Worm (Caenorhabditis elegans) whole organism, midembryonic: ENCODE data around the gene pqn-62.

Source experiments
- T22C8.4 ChIP-seq: fragments of 200-800 bp; sonication (Bioruptor generic); IDR thresholded peaks from 2 replicates; pipeline ENCODE4 v1.3.6; 2022; ENCODE audit warnings: missing genetic modification characterization, missing compliant biosample characterization
- cog-1 ChIP-seq: sonication (generic microtip); optimal IDR thresholded peaks from 2 replicates; lab custom pipeline; 2016; ENCODE audit warnings: missing genetic modification characterization, missing compliant biosample characterization
- flt-1 ChIP-seq: fragments of 200-800 bp; sonication (Bioruptor generic); IDR thresholded peaks from 2 replicates; pipeline ENCODE4 v1.3.6; 2022; ENCODE audit warnings: missing genetic modification characterization, missing compliant biosample characterization
- klf-2 ChIP-seq: fragments of 200-800 bp; sonication (Bioruptor generic); conservative IDR thresholded peaks from 2 replicates; pipeline ENCODE4 v1.3.6; 2022; ENCODE audit warnings: missing genetic modification reagents, missing genetic modification characterization, missing compliant biosample characterization
- med-1 ChIP-seq: sonication (generic microtip); optimal IDR thresholded peaks from 2 replicates; lab custom pipeline; 2017; ENCODE audit warnings: missing genetic modification characterization, mild to moderate bottlenecking, missing compliant biosample characterization, antibody characterized with exemption, missing genetic modification reagents; ENCODE audit not compliant: insufficient read depth
- ref-1 ChIP-seq: fragments of 200-800 bp; sonication (Bioruptor generic); conservative IDR thresholded peaks from 2 replicates; pipeline ENCODE4 v1.3.6; 2022; ENCODE audit warnings: missing genetic modification reagents, missing genetic modification characterization, missing compliant biosample characterization
- tab-1 ChIP-seq: fragments of 200-800 bp; sonication (Bioruptor generic); IDR thresholded peaks from 2 replicates; pipeline ENCODE4 v1.3.6; 2022; ENCODE audit warnings: missing genetic modification characterization, missing compliant biosample characterization
- ztf-23 ChIP-seq: fragments of 200-800 bp; sonication (Bioruptor generic); IDR thresholded peaks from 2 replicates; pipeline ENCODE4 v1.3.6; 2022; ENCODE audit warnings: missing genetic modification reagents, missing genetic modification characterization, missing compliant biosample characterization
- ztf-29 ChIP-seq: fragments of 200-800 bp; sonication (Bioruptor generic); IDR thresholded peaks from 2 replicates; pipeline ENCODE4 v1.3.6; 2022; ENCODE audit warnings: missing genetic modification reagents, missing genetic modification characterization, missing compliant biosample characterization

pqn-62 gene

ce11 chrX:5209429-5209828 is 13.5 kb downstream of the pqn-62 start:
- TF ChIP-seq med-1 (GFP tag; lab: Kevin White, UChicago) = no peak
- TF ChIP-seq ref-1 (GFP tag; lab: Robert Waterston, UW) = no peak
- no peak for TF ChIP-seq cog-1 (tag; lab: Kevin White, UChicago)
- TF ChIP-seq tab-1 (GFP tag; lab: Robert Waterston, UW) = no peak
- no peak for TF ChIP-seq flt-1 (GFP tag; lab: Robert Waterston, UW)
- no peak for TF ChIP-seq T22C8.4 (GFP tag; lab: Robert Waterston, UW)
- TF ChIP-seq ztf-23 = no peak
- no peak for TF ChIP-seq klf-2 (GFP tag; lab: Robert Waterston, UW)
- no peak for TF ChIP-seq ztf-29 (GFP tag; lab: Robert Waterston, UW)

ce11 chrX:5210524-5210923 is 14.6 kb downstream of the pqn-62 start:
- TF ChIP-seq ztf-23 (no peak), tab-1 (GFP tag; lab: Robert Waterston, UW) (no peak), ztf-29 (GFP tag; lab: Robert Waterston, UW) (no peak), cog-1 (tag; lab: Kevin White, UChicago) (peak; percentile 35), ref-1 (GFP tag; lab: Robert Waterston, UW) (no peak)

- TF ChIP-seq ztf-23 = no peak
- no peak for TF ChIP-seq T22C8.4 (GFP tag; lab: Robert Waterston, UW)
- TF ChIP-seq flt-1 (GFP tag; lab: Robert Waterston, UW) = no peak
- no peak for TF ChIP-seq med-1 (GFP tag; lab: Kevin White, UChicago)
- TF ChIP-seq klf-2 (GFP tag; lab: Robert Waterston, UW) = no peak
- TF ChIP-seq cog-1 (tag; lab: Kevin White, UChicago) = no peak
- no peak for TF ChIP-seq ztf-29 (GFP tag; lab: Robert Waterston, UW)
- no peak for TF ChIP-seq tab-1 (GFP tag; lab: Robert Waterston, UW)
- TF ChIP-seq ref-1 (GFP tag; lab: Robert Waterston, UW) = no peak
Observed at ce11 chrX:5210927-5211655, 15.2 kb downstream of the pqn-62 start.

ce11 chrX:5213032-5213431 is 17.1 kb downstream of the pqn-62 start:
- no peak for TF ChIP-seq ztf-29 (GFP tag; lab: Robert Waterston, UW)
- no peak for TF ChIP-seq tab-1 (GFP tag; lab: Robert Waterston, UW)
- TF ChIP-seq cog-1 (tag; lab: Kevin White, UChicago) = no peak
- TF ChIP-seq med-1 (GFP tag; lab: Kevin White, UChicago) = no peak
- TF ChIP-seq T22C8.4 (GFP tag; lab: Robert Waterston, UW) = no peak
- no peak for TF ChIP-seq ref-1 (GFP tag; lab: Robert Waterston, UW)
- no peak for TF ChIP-seq klf-2 (GFP tag; lab: Robert Waterston, UW)
- TF ChIP-seq ztf-23 = no peak
- no peak for TF ChIP-seq flt-1 (GFP tag; lab: Robert Waterston, UW)

ce11 chrX:5213565-5213964 is 17.7 kb downstream of the pqn-62 start:
- no peak for TF ChIP-seq ztf-29 (GFP tag; lab: Robert Waterston, UW)
- no peak for TF ChIP-seq klf-2 (GFP tag; lab: Robert Waterston, UW)
- no peak for TF ChIP-seq cog-1 (tag; lab: Kevin White, UChicago)
- no peak for TF ChIP-seq flt-1 (GFP tag; lab: Robert Waterston, UW)
- TF ChIP-seq ztf-23 = no peak
- no peak for TF ChIP-seq ref-1 (GFP tag; lab: Robert Waterston, UW)
- no peak for TF ChIP-seq T22C8.4 (GFP tag; lab: Robert Waterston, UW)
- no peak for TF ChIP-seq tab-1 (GFP tag; lab: Robert Waterston, UW)
- TF ChIP-seq med-1 (GFP tag; lab: Kevin White, UChicago) = no peak

- no peak for TF ChIP-seq klf-2 (GFP tag; lab: Robert Waterston, UW)
- 0 out of 2 replicates have a peak, but pooled peaks have one; percentile 44 for TF ChIP-seq ztf-23
- TF ChIP-seq cog-1 (tag; lab: Kevin White, UChicago) = no peak
Observed at ce11 chrX:5214790-5215189, 18.9 kb downstream of the pqn-62 start.

- TF ChIP-seq med-1 (GFP tag; lab: Kevin White, UChicago) (no peak), klf-2 (GFP tag; lab: Robert Waterston, UW) (no peak)
Observed at ce11 chrX:5216063-5216462, 20.2 kb downstream of the pqn-62 start, which contains the start of gene hrpa-2. Gene hrpa-2 (plus strand): TSS chrX:5216363.

ce11 chrX:5218323-5218722 is 22.4 kb downstream of the pqn-62 start:
- TF ChIP-seq klf-2 (GFP tag; lab: Robert Waterston, UW) = no peak
- no peak for TF ChIP-seq tab-1 (GFP tag; lab: Robert Waterston, UW)
- no peak for TF ChIP-seq T22C8.4 (GFP tag; lab: Robert Waterston, UW)
- TF ChIP-seq ztf-23 = no peak
- no peak for TF ChIP-seq flt-1 (GFP tag; lab: Robert Waterston, UW)
- no peak for TF ChIP-seq ztf-29 (GFP tag; lab: Robert Waterston, UW)
- TF ChIP-seq ref-1 (GFP tag; lab: Robert Waterston, UW) = no peak
- TF ChIP-seq cog-1 (tag; lab: Kevin White, UChicago) = no peak
- no peak for TF ChIP-seq med-1 (GFP tag; lab: Kevin White, UChicago)

- TF ChIP-seq flt-1 (GFP tag; lab: Robert Waterston, UW) = no peak
Observed at ce11 chrX:5226265-5226664, 30.4 kb downstream of the pqn-62 start, which contains the start of gene H28G03.3. Gene H28G03.3 (minus strand): TSS chrX:5226365.

- TF ChIP-seq ref-1 (GFP tag; lab: Robert Waterston, UW) (no peak), ztf-23 (no peak), klf-2 (GFP tag; lab: Robert Waterston, UW) (no peak), tab-1 (GFP tag; lab: Robert Waterston, UW) (no peak), cog-1 (tag; lab: Kevin White, UChicago) (no peak), ztf-29 (GFP tag; lab: Robert Waterston, UW) (no peak), med-1 (GFP tag; lab: Kevin White, UChicago) (no peak), T22C8.4 (GFP tag; lab: Robert Waterston, UW) (no peak), flt-1 (GFP tag; lab: Robert Waterston, UW) (no peak)
Observed at ce11 chrX:5238246-5238645, 42.3 kb downstream of the pqn-62 start.
